Worm (Caenorhabditis elegans): ENCODE measurements around the gene decr-1.2.

The decr-1.2 gene

DNA sequence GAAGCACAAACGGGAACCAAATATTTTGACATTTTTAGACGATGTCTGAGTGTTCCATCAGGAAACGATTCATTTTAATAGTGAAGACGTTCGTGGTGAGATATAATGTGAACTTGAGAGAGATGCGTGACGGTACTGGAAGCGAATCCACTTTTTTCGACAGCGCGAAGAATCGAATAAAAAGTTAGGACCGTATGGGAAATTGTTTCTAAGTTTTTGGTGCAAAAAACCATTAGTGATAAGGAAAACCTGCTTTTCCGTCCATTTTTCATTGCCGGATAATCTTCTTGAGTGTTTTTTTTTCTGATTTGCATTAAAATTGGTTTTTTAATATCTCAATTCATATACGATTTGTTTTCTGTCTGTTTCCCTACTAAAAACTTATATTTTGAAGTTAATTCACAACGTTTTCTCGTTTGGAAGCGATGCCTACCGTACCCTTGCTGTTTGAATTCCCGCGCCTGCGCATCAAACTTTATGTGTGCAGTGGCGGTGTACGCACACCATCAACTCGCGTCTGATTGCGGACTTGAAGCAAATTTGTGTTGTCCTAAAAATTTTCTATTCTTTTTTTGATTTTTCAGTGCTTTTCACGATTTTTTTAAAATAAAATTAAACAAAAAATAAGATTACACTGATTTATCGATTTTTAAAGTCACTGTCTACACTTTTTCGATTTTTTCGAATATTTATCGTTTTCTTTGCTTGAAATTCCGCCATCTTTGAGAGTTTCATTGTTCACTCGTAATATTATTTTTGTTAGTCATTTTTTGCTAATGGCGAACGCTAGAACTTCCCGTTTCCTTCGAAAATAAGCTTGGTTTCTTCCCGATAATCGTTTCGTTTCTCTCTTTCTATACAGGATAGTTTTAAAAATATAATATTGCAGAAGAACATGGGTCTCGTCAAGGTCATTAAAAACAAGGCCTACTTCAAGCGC, 23.9 kb downstream of the decr-1.2 start, which contains the start of the genes col-38 and rpl-5 (continued):
- no peak for TF ChIP-seq die-1 (tag; optimal IDR thresholded peaks at IDR 0.05)
- TF ChIP-seq ZK185.1 (tag; optimal IDR thresholded peaks at IDR 0.05; ENCODE audit: poor library complexity, severe bottlenecking): peak; percentile 58
- peak; percentile 69 for TF ChIP-seq snpc-1.1 (tag; optimal IDR thresholded peaks at IDR 0.05; ENCODE audit: insufficient read depth)
- no peak for TF ChIP-seq mel-28 (tag; optimal IDR thresholded peaks at IDR 0.05; ENCODE audit: borderline replicate concordance)
- TF ChIP-seq attf-3 (GFP tag; conservative IDR thresholded peaks at IDR 0.05): peak; percentile 64
- peak; percentile 31 for TF ChIP-seq nhr-90 (tag; optimal IDR thresholded peaks at IDR 0.05)
- peak; percentile 72 for TF ChIP-seq ceh-91 (GFP tag; IDR thresholded peaks at IDR 0.05)
- TF ChIP-seq unc-62 (GFP tag; optimal IDR thresholded peaks at IDR 0.05): no peak
- peak; percentile 65 for TF ChIP-seq B0336.3 (GFP tag; IDR thresholded peaks at IDR 0.05)
- TF ChIP-seq B0035.1 (tag; optimal IDR thresholded peaks at IDR 0.05): no peak
- no peak for TF ChIP-seq egl-18 (GFP tag; IDR thresholded peaks at IDR 0.05)
- TF ChIP-seq mes-4 (tag; optimal IDR thresholded peaks at IDR 0.05): no peak
- no peak for TF ChIP-seq ztf-3 (GFP tag; optimal IDR thresholded peaks at IDR 0.05)
- peak; percentile 96 for TF ChIP-seq F23B12.7 (tag; optimal IDR thresholded peaks at IDR 0.05; ENCODE audit: insufficient read depth)
- peak; percentile 48; the same call in 1 of the 2 replicates for TF ChIP-seq ceh-100 (GFP tag; IDR thresholded peaks at IDR 0.05)
- TF ChIP-seq lsy-27 (tag; optimal IDR thresholded peaks at IDR 0.05; ENCODE audit: borderline replicate concordance, insufficient read depth): no peak
- TF ChIP-seq cebp-2 (GFP tag; IDR thresholded peaks at IDR 0.05): no peak
- peak; percentile 62 for TF ChIP-seq hmg-1.2 (GFP tag; IDR thresholded peaks at IDR 0.05)
- no peak for TF ChIP-seq bed-1 (GFP tag; IDR thresholded peaks at IDR 0.05)
- TF ChIP-seq lin-54 (GFP tag; optimal IDR thresholded peaks at IDR 0.05): peak; percentile 98
- peak; percentile 83 for TF ChIP-seq ceh-27 (GFP tag; optimal IDR thresholded peaks at IDR 0.05)
- TF ChIP-seq madf-6 (GFP tag; IDR thresholded peaks at IDR 0.05): peak; percentile 80
- peak; percentile 25; the same call in 1 of the 2 replicates for TF ChIP-seq cebp-1 (GFP tag; IDR thresholded peaks at IDR 0.05)
- peak; percentile 72 for TF ChIP-seq cebp-1 (tag; optimal IDR thresholded peaks at IDR 0.05)
- no peak for TF ChIP-seq F10E7.11 (tag; optimal IDR thresholded peaks at IDR 0.05)
- TF ChIP-seq ztf-6 (GFP tag; IDR thresholded peaks at IDR 0.05): no peak
- TF ChIP-seq dox-1 (GFP tag; IDR thresholded peaks at IDR 0.05): peak; percentile 83
- no peak for TF ChIP-seq attf-6 (GFP tag; IDR thresholded peaks at IDR 0.05)
- peak; percentile 65 for TF ChIP-seq madf-8 (GFP tag; conservative IDR thresholded peaks at IDR 0.05)
- TF ChIP-seq K12H6.12 (tag; optimal IDR thresholded peaks at IDR 0.05): peak; percentile 64
- no peak for TF ChIP-seq ceh-40 (GFP tag; IDR thresholded peaks at IDR 0.05)
- TF ChIP-seq ztf-22 (GFP tag; optimal IDR thresholded peaks at IDR 0.05): no peak
- TF ChIP-seq snpc-4 (GFP tag; optimal IDR thresholded peaks at IDR 0.05): peak; percentile 37
- TF ChIP-seq snpc-4 (tag; optimal IDR thresholded peaks at IDR 0.05): peak; percentile 36 to 75 (median 56)

DNA sequence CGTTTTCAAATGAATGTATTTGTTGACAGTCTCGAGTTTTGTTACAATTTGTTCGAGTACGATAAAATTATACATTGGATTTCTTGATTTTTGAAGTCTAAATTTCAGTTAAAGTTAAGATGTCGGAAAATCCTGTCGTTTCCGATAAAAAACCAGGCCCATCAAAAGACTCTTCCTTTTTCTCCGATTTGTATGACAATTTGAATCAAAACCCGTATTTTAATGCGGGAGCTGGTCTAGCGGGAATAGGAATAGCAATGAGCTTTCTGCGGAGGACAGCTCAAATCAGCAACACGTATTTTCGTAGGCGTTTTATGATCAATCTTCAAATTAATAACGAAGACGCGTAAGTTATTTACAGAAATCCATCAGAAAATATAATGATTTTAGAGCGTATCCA, 25.6 kb downstream of the decr-1.2 start, which contains the start of gene bcs-1:
TSS of gene bcs-1 (plus strand) at position 109 of the 400 bp plus-strand sequence.
- TF ChIP-seq ceh-79 (tag; optimal IDR thresholded peaks at IDR 0.05): no peak
- no peak for TF ChIP-seq F10E7.11 (tag; optimal IDR thresholded peaks at IDR 0.05)
- TF ChIP-seq F39B2.1 (GFP tag; IDR thresholded peaks at IDR 0.05): 0 out of 2 replicates have a peak, but pooled peaks have one; percentile 44
- TF ChIP-seq ceh-91 (GFP tag; IDR thresholded peaks at IDR 0.05): 0 out of 2 replicates have a peak, but pooled peaks have one; percentile 10
- 0 out of 2 replicates have a peak, but pooled peaks have one; percentile 67 for TF ChIP-seq madf-3 (GFP tag; IDR thresholded peaks at IDR 0.05)
- 0 out of 2 replicates have a peak, but pooled peaks have one; percentile 20 for TF ChIP-seq ekl-4 (GFP tag; IDR thresholded peaks at IDR 0.05)
- no peak for TF ChIP-seq D2030.7 (GFP tag; IDR thresholded peaks at IDR 0.05)
- no peak for TF ChIP-seq egl-18 (GFP tag; IDR thresholded peaks at IDR 0.05)
- no peak for TF ChIP-seq sea-2 (GFP tag; IDR thresholded peaks at IDR 0.05)
- peak; percentile 52; the same call in 1 of the 2 replicates for TF ChIP-seq B0336.3 (GFP tag; IDR thresholded peaks at IDR 0.05)
- no peak for TF ChIP-seq mes-4 (tag; optimal IDR thresholded peaks at IDR 0.05)
- TF ChIP-seq ztf-6 (GFP tag; IDR thresholded peaks at IDR 0.05): no peak
- peak; percentile 61; the same call in 1 of the 2 replicates for TF ChIP-seq Y53G8AR.9 (GFP tag; conservative IDR thresholded peaks at IDR 0.05)
- no peak for TF ChIP-seq ztf-26 (tag; optimal IDR thresholded peaks at IDR 0.05)
- TF ChIP-seq tbp1 (GFP tag; optimal IDR thresholded peaks at IDR 0.05): no peak
- no peak for TF ChIP-seq ceh-27 (GFP tag; optimal IDR thresholded peaks at IDR 0.05)
- no peak for TF ChIP-seq tbx-9 (tag; optimal IDR thresholded peaks at IDR 0.05; ENCODE audit: borderline replicate concordance)
- 0 out of 2 replicates have a peak, but pooled peaks have one; percentile 8 for TF ChIP-seq ceh-100 (GFP tag; IDR thresholded peaks at IDR 0.05)
- no peak for TF ChIP-seq dpl-1 (GFP tag; optimal IDR thresholded peaks at IDR 0.05)
- peak; percentile 10 for TF ChIP-seq lin-54 (GFP tag; optimal IDR thresholded peaks at IDR 0.05)

Data from whole organism, young adult.